Fruit fly (Drosophila melanogaster) ovary, adult (tissue): ENCODE measurements around the gene lsn.
A peak's percentile ranks its signal among the peaks of the same experiment; 100 is the strongest.

Source experiments
- CG17801 ChIP-seq: fragments of 200-800 bp; optimal IDR thresholded peaks from 2 replicates; lab custom pipeline; 2019; ENCODE audit warnings: missing biosample characterization, mild to moderate bottlenecking, missing genetic modification characterization, moderate library complexity; ENCODE audit not compliant: partially characterized antibody

The lsn gene

DNA sequence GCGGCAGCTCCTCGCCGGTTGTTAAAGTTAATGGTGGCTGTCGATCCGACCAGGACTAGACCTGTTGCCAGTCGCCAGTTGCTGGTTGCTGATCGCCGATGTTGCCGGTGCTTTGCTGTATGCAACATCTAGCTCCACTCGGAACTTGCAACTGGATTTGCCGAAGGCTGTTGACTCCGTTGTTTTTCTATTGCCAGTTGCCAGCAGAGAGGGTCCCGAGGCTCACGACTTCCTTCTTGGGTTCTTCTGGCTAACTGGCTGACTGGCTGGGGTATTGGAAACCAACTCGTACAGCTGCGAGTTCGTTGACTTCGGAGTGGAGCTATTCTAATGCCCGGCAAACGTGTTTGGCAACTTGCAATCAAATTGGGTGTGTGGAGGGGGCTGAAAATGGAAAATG lies 33.9 kb upstream of the lsn start:
- no peak for TF ChIP-seq CG17801

- TF ChIP-seq CG17801: no peak
Measured at dm6 chr3R:21832203-21832602, 32.8 kb upstream of the lsn start, which contains the start of gene Gr93a. Gr93a (plus strand) TSS chr3R:21832503.

DNA sequence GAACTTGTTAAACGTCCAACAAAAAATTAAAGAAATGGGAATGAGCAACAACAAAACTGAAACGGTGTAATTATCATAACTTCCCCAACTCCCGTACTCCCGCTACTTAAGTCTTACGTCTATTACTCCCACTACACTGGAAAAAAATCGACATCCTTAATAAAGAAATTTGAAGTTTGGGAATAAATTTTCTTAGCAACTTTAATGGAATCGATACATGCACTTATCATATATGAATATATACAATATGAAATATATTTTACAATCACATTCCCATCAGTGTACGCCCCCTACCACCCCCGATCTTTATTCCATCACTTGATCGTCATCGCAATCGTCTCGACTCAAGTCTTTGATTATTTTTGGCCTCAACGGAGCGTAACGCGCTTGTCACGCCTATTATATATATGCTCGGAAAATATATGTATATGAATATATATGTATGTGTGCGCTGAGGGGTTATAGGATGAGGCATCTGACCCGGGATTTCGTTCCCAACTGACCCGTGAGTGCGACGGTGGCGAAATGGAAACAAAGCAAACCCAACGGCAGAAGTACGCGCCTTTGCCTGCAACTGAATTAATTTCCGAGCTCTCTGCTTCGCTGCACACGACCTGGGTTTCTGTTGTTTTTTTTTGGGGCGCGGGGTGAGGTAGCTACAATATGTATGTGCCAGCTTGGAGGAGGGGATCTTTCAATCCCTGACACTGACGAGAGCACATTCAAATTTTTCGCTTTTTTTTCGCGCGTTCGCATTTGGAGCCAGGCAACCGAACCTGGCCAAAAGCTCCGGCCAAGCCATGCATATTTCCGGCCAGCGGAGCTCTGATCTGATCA lies 30.5 kb upstream of the lsn start:
- no peak for TF ChIP-seq CG17801

- TF ChIP-seq CG17801: no peak
Measured at dm6 chr3R:21835388-21836200, 29.4 kb upstream of the lsn start.

dm6 chr3R:21836201-21836504 lies 28.8 kb upstream of the lsn start:
- no peak for TF ChIP-seq CG17801

DNA sequence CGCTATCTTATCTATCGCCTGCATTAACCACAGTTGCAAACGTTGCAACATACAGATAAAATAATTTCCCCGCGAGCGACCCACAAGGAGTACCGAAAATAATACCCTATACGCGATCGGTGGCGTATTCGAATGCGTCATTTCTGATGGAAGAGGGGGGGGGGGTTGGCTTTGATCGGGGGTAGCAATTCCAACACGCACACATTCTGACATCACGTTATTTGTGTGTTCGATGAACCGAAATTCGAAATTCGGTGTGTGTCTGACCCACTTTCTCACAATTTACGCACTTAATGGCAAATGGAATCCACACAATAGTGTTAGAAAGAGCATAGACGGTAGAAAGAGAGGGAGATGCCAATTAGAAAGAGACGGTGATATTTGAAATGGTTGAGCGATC lies 28.4 kb upstream of the lsn start:
- TF ChIP-seq CG17801: no peak

DNA sequence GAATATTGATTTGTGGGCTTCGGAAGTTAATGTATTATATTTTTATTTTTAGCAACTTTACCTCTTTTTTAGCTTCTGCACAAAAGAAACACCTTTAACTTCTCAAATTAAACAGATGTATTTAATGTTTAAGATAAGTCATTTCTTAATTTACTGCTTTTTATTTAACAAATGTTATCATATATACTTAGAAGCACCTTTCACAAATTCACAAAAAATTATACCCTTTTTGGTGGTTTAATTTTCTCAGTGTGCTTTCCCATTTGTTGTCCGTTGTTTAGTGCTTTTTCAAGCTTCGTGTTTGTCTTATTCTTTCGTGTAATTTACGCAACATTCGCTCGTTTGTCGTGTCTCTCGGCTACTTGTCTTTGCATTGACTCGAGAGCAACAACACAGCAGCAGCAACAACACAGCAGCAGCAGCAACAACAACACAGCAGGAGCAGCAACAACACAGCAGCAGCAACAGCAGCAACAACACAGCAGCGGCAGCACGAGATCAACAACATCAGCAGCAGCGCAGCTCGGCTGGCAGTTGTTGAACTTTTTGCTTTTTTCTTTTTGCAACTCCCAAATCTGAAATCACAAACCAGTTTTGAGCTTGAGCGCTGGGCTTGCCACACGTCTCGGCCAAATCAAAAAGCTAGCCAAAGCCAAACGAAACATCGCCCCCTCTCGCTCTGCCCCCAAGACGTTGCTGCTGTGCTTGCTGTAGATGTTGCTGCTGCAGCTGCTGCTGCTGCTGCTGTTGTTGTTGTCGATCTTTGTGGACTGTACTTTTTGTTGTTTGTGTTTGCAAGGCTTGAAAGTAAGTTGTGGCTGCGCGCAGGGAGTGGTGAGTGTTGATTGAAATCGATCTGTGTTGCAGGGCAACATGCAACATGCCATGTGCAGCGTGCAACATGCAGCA lies 27.6 kb upstream of the lsn start:
- no peak for TF ChIP-seq CG17801

DNA sequence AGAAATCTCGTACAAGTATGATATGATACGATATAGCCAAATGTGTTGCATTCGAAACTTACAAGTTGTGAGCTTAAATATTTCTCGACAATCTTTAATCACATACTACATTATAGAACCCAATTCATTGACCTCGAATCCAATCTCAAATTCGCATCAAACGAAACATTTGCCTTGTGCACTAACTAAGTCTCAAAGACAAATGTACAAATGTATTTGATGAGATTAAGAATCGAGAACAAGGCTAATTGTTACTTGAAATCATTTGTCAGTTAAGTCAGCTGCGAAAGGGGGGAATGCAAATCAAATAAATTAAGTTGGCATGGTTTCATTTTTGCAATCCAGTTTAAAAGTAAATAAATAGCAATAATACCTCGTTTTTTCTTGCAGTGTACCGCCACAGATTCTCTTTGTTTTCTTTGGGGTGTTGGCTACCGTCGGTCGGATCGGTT lies 26.4 kb upstream of the lsn start:
- no peak for TF ChIP-seq CG17801

- peak; percentile 92 for TF ChIP-seq CG17801
Measured at dm6 chr3R:21839636-21840035, 25.3 kb upstream of the lsn start.

DNA sequence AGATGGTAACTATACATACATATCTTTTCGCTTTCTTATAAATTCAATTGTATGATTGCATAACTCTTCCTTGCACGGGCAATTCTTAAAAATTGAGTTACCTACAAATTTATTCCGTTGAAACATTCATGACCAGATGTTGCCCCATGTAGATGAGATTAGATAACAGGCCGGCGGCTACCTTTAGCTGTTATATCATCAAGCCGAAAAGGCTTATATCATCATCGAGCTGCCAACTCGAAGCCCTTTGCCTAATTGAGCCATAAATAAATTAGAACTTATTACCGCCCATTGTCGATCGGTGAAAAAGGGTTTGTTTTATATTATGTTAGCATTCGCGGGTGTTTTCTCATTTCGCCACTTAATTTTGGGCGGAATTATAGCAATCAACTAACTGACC lies 24.5 kb upstream of the lsn start:
- no peak for TF ChIP-seq CG17801

DNA sequence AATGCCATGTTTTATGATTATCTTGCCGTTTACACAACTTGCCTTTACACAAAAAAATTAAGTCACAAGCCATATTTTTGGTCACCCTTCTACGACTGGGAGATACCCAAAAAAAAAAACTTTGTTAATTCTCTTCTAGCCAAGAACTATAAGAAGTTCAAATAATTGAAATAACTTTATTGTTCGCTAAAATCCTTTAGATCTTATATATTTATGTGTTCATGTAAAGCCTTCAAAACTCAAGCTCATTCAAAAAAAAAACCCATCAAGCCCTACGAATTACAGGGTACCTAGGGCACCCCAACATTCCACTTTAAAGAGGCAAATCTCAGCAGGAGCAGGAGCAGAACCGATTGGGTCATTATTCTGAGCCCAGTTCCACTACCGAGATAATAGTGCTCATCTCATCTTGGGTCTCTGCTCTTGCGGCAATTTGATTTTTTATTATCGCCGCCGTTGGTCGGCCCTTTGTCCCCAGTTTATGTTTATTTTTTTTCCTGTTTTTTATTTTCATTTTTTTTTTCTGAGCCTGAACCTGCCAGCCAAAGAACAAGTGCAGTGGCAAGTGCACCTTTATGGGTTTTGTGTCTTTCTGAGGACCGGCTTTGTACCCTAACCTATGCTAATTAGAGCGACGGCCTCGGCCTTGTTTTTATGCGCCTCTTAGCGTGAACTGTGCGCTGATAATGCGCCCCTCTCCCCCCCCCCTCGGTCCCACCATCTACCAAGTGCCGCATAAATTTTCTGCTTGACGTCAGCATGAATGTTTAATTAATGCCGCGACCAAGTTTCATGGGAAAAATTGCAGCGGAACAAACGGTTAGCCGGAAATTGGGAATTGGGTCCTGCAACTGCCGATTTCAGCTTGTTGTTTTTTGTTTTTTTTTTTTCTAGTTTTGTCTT lies 23.2 kb upstream of the lsn start:
- TF ChIP-seq CG17801: no peak

DNA sequence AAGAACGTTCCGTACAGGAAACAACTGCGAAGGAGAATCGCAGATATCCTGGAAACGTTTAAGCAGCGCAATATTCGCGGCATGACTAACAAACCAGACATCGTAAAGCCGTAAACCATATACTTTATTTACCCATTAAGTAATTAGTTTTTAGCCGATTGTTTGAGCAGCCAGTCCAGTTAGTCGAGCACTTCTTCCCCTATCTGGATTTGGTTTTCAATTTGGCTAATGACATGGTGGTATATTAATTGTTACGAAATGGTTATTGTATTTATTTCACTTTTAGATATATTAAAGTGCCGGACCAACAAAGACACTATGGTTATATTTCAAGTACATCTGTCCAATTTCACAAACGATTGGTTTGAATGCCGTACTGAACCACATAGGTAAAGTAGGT lies 21.3 kb upstream of the lsn start, which contains the start of gene Gr93b:
Gr93b (minus strand) TSS at position 101 of the 400 bp plus-strand sequence.
- TF ChIP-seq CG17801: no peak

DNA sequence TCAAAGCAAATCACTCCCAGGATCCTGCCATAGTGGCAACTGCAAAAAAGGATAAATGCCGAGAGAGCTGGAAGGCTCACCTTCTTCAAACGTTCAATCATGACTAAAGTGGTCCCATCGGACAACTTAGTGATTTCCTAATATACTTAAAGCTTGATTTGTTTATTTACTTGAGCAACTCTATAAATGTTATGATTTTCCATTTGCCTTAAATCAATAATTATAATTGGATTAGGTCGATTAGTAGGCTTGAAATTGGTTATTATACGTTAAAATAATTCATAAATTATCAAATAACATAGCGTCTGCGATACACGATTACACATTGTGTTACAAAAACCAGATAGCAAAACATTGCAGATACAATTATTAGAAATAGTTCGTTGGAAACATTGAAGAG lies 19.8 kb upstream of the lsn start, which contains the start of gene Gr93c:
Gr93c (minus strand) TSS at position 101 of the 400 bp plus-strand sequence.
- no peak for TF ChIP-seq CG17801

DNA sequence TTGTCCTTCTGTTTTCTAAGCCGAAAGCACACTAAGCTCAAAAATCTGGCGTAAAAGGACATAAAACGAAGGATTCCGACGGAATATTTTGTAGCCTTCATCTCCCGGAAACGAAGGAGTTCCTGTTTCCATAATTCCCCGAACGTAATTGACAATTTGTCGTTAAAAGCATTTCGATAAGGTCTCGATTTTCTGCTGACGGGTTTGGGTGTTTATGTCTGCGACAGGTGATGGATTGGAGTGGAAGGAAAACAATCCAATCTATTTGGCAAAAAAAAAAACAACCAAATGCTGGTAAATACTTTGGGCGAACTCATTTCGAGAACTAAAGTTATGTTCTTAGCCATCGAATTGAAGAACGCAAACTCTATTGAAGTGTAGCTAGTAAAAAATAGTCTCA lies 18.4 kb upstream of the lsn start, which contains the start of gene Gr93d:
Gr93d (minus strand) TSS at position 101 of the 400 bp plus-strand sequence.
- no peak for TF ChIP-seq CG17801

DNA sequence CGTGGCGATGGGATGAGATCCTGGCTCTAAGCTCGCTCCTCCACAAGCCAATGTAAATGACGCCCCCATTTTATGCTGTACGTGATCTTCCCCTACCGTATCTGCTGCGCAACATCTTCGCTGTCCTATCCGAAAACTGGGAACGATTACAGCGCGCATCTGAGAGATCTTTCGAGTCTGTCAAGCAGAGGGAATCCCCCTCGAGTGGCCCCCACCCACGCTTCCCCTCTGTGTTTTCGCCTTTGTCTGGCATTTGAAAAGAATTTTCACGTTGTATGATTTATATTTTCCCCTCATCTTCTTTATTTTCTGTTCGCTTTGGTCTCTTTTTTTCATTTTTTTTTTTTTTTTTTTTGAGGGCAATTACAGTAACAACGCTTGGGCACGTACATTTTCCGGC lies 17.5 kb upstream of the lsn start:
- TF ChIP-seq CG17801: no peak
